Worm (Caenorhabditis elegans) whole organism, mixed stage, embryonic: ENCODE measurements around the gene F59A1.12.

ENCODE experiments used
- ces-1 ChIP-seq: fragments of 150-350 bp; optimal IDR thresholded peaks from 2 replicates; lab custom pipeline; 2014; ENCODE audit warnings: missing biosample characterization, missing genetic modification reagents, missing genetic modification characterization
- elt-1 ChIP-seq: sonication (generic microtip); optimal IDR thresholded peaks from 2 replicates; lab custom pipeline; 2017; ENCODE audit warnings: missing genetic modification characterization, mild to moderate bottlenecking, missing compliant biosample characterization, antibody characterized with exemption, moderate library complexity, borderline replicate concordance; ENCODE audit not compliant: insufficient read depth
- lsy-2 ChIP-seq: fragments of 150-350 bp; optimal IDR thresholded peaks from 2 replicates; lab custom pipeline; 2014; ENCODE audit warnings: missing biosample characterization, missing genetic modification characterization
- snpc-4 ChIP-seq: fragments of 150-350 bp; optimal IDR thresholded peaks from 2 replicates; lab custom pipeline; 2014; ENCODE audit warnings: missing biosample characterization, missing genetic modification characterization
- sptf-1 ChIP-seq: sonication (generic microtip); optimal IDR thresholded peaks from 2 replicates; lab custom pipeline; 2017; ENCODE audit warnings: mild to moderate bottlenecking, missing genetic modification characterization, moderate library complexity, missing compliant biosample characterization
- unc-62 ChIP-seq: fragments of 150-350 bp; optimal IDR thresholded peaks from 2 replicates; lab custom pipeline; 2014; ENCODE audit warnings: missing biosample characterization, missing genetic modification reagents, missing genetic modification characterization
- ztf-11 ChIP-seq: fragments of 150-350 bp; optimal IDR thresholded peaks from 2 replicates; lab custom pipeline; 2014; ENCODE audit warnings: missing biosample characterization, missing genetic modification characterization

ce11 chrV:17667676-17668075 is at the start of gene F59A1.12:
- TF ChIP-seq ces-1 (GFP tag; lab: Kevin White, UChicago): no peak
- no peak for TF ChIP-seq snpc-4
- TF ChIP-seq sptf-1 (tag; lab: Kevin White, UChicago): no peak
- TF ChIP-seq lsy-2 (tag; lab: Kevin White, UChicago): no peak
- TF ChIP-seq ztf-11 (tag; lab: Kevin White, UChicago): no peak
- no peak for TF ChIP-seq unc-62 (GFP tag; lab: Kevin White, UChicago)
- no peak for TF ChIP-seq elt-1
